Worm (Caenorhabditis elegans) whole organism, midembryonic: ENCODE results near the gene T07F8.1.

ENCODE experiments used
- T22C8.4 ChIP-seq: fragments of 200-800 bp; sonication (Bioruptor generic); IDR thresholded peaks from 2 replicates; pipeline ENCODE4 v1.3.6; 2022; ENCODE audit warnings: missing genetic modification characterization, missing compliant biosample characterization
- cog-1 ChIP-seq: sonication (generic microtip); optimal IDR thresholded peaks from 2 replicates; lab custom pipeline; 2016; ENCODE audit warnings: missing genetic modification characterization, missing compliant biosample characterization
- flt-1 ChIP-seq: fragments of 200-800 bp; sonication (Bioruptor generic); IDR thresholded peaks from 2 replicates; pipeline ENCODE4 v1.3.6; 2022; ENCODE audit warnings: missing genetic modification characterization, missing compliant biosample characterization
- klf-2 ChIP-seq: fragments of 200-800 bp; sonication (Bioruptor generic); conservative IDR thresholded peaks from 2 replicates; pipeline ENCODE4 v1.3.6; 2022; ENCODE audit warnings: missing genetic modification reagents, missing genetic modification characterization, missing compliant biosample characterization
- med-1 ChIP-seq: sonication (generic microtip); optimal IDR thresholded peaks from 2 replicates; lab custom pipeline; 2017; ENCODE audit warnings: missing genetic modification characterization, mild to moderate bottlenecking, missing compliant biosample characterization, antibody characterized with exemption, missing genetic modification reagents; ENCODE audit not compliant: insufficient read depth
- ref-1 ChIP-seq: fragments of 200-800 bp; sonication (Bioruptor generic); conservative IDR thresholded peaks from 2 replicates; pipeline ENCODE4 v1.3.6; 2022; ENCODE audit warnings: missing genetic modification reagents, missing genetic modification characterization, missing compliant biosample characterization
- tab-1 ChIP-seq: fragments of 200-800 bp; sonication (Bioruptor generic); IDR thresholded peaks from 2 replicates; pipeline ENCODE4 v1.3.6; 2022; ENCODE audit warnings: missing genetic modification characterization, missing compliant biosample characterization
- ztf-23 ChIP-seq: fragments of 200-800 bp; sonication (Bioruptor generic); IDR thresholded peaks from 2 replicates; pipeline ENCODE4 v1.3.6; 2022; ENCODE audit warnings: missing genetic modification reagents, missing genetic modification characterization, missing compliant biosample characterization
- ztf-29 ChIP-seq: fragments of 200-800 bp; sonication (Bioruptor generic); IDR thresholded peaks from 2 replicates; pipeline ENCODE4 v1.3.6; 2022; ENCODE audit warnings: missing genetic modification reagents, missing genetic modification characterization, missing compliant biosample characterization

- TF ChIP-seq flt-1 (GFP tag; lab: Robert Waterston, UW) (no peak), ztf-23 (GFP tag; lab: Robert Waterston, UW) (no peak), ref-1 (no peak), tab-1 (GFP tag; lab: Robert Waterston, UW) (no peak), T22C8.4 (no peak), ztf-29 (no peak), cog-1 (tag; lab: Kevin White, UChicago) (no peak), klf-2 (GFP tag; lab: Robert Waterston, UW) (no peak), med-1 (GFP tag; lab: Kevin White, UChicago) (no peak)
Measured at ce11 chrII:7098578-7098977, 49.6 kb upstream of the T07F8.1 start, which contains the start of gene mct-5.
